Worm (Caenorhabditis elegans): ENCODE measurements around the gene lips-10.

lips-10 gene

DNA sequence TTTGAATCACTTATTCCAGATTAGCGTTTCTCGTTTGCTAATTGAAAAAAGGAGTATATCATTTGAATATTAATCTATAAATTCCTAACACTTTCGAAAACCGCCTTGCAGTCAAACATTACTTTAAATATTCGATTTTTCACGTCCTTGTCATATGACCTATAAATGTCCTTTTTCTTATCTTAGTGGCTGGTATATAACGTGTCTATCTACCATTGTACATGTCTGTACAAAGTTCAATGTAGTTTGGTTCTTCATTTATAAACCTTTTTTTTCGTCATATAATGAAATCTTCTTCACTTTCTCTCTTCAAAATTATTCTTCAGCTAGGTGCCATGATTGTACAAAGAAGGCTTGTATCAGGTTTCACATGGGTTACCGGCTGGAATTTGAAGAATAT, 46.6 kb downstream of the lips-10 start, which contains the start of gene gbh-2:
Gene gbh-2 (plus strand): TSS at position 277 of the 400 bp plus-strand sequence.
- peak; percentile 36 for TF ChIP-seq elt-2 (tag; optimal IDR thresholded peaks at IDR 0.05)
- no peak for TF ChIP-seq ceh-22 (tag; optimal IDR thresholded peaks at IDR 0.05)

DNA sequence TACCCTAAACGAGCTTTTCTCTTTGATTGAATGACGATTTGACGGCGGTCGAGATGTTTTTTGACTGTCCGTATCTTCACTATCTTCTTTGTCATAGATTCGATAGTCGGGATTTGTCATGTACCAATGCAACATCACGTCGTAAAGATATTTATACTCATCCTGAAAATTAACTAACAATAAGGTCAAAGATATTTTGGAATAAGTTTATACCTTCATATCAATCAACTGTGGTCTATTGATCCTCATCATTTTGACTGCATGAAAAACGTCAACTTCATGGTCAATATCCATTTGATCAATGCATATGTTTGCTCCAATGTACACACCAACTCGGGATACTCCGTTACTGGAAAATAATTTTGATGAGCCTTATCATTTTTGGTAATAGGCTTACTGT, 49.2 kb downstream of the lips-10 start:
- TF ChIP-seq F13H6.1 (tag; optimal IDR thresholded peaks at IDR 0.05) (no peak), mec-3 (tag; optimal IDR thresholded peaks at IDR 0.05; ENCODE audit: borderline replicate concordance) (no peak), K02D7.2 (tag; optimal IDR thresholded peaks at IDR 0.05) (no peak), che-1 (tag; optimal IDR thresholded peaks at IDR 0.05) (no peak), ceh-24 (tag; optimal IDR thresholded peaks at IDR 0.05) (no peak), rnt-1 (tag; optimal IDR thresholded peaks at IDR 0.05) (no peak), K09A11.1 (tag; optimal IDR thresholded peaks at IDR 0.05; ENCODE audit: insufficient read depth) (no peak), hlh-6 (tag; optimal IDR thresholded peaks at IDR 0.05) (no peak), C08G9.2 (tag; optimal IDR thresholded peaks at IDR 0.05) (no peak), pax-1 (tag; optimal IDR thresholded peaks at IDR 0.05) (no peak), ceh-34 (tag; optimal IDR thresholded peaks at IDR 0.05) (no peak), lin-11 (tag; optimal IDR thresholded peaks at IDR 0.05) (no peak), ets-4 (tag; optimal IDR thresholded peaks at IDR 0.05) (no peak), pag-3 (tag; optimal IDR thresholded peaks at IDR 0.05; ENCODE audit: borderline replicate concordance) (no peak), ceh-30 (tag; optimal IDR thresholded peaks at IDR 0.05) (no peak), ceh-19 (GFP tag; optimal IDR thresholded peaks at IDR 0.05) (no peak), pat-9 (tag; optimal IDR thresholded peaks at IDR 0.05) (no peak), ceh-6 (GFP tag; optimal IDR thresholded peaks at IDR 0.05) (no peak)
